Fruit fly (Drosophila melanogaster) whole organism, embryonic: ENCODE results near the gene Herc4.
A peak's percentile ranks its signal among the peaks of the same experiment; 100 is the strongest.

Experiments
- Ada2b ChIP-seq: fragments of 200-800 bp; sonication (Bioruptor generic); IDR thresholded peaks from 2 replicates; pipeline ENCODE4 v1.3.6; 2022; ENCODE audit warnings: missing biosample characterization, missing genetic modification characterization
- CG10209 ChIP-seq: fragments of 200-800 bp; sonication (Bioruptor generic); optimal IDR thresholded peaks from 3 replicates; lab custom pipeline; 2017; ENCODE audit warnings: missing biosample characterization, mild to moderate bottlenecking, missing genetic modification characterization, missing genetic modification reagents
- CG10462 ChIP-seq: fragments of 200-800 bp; sonication (Bioruptor generic); optimal IDR thresholded peaks from 2 replicates; lab custom pipeline; 2016; ENCODE audit warnings: missing biosample characterization, missing genetic modification characterization
- CG11504 ChIP-seq: fragments of 200-800 bp; sonication (Bioruptor generic); optimal IDR thresholded peaks from 3 replicates; lab custom pipeline; 2019; ENCODE audit warnings: missing biosample characterization, mild to moderate bottlenecking, missing genetic modification characterization, moderate library complexity
- CG12071 ChIP-seq: fragments of 200-800 bp; sonication (Bioruptor generic); optimal IDR thresholded peaks from 3 replicates; lab custom pipeline; 2018; ENCODE audit warnings: missing biosample characterization, mild to moderate bottlenecking, missing genetic modification characterization
- CG12219 ChIP-seq: fragments of 200-800 bp; sonication (Bioruptor generic); optimal IDR thresholded peaks from 3 replicates; lab custom pipeline; 2018; ENCODE audit warnings: missing biosample characterization, mild to moderate bottlenecking, missing genetic modification characterization
- CG12659 ChIP-seq: fragments of 200-800 bp; sonication (Bioruptor generic); optimal IDR thresholded peaks from 3 replicates; lab custom pipeline; 2017; ENCODE audit warnings: mild to moderate bottlenecking, missing biosample characterization, missing genetic modification reagents, missing genetic modification characterization
- CG14441 ChIP-seq: fragments of 200-800 bp; sonication (Bioruptor generic); IDR thresholded peaks from 2 replicates; pipeline ENCODE4 v1.3.6; 2022; ENCODE audit warnings: missing biosample characterization, missing genetic modification characterization
- CG14667 ChIP-seq: fragments of 200-800 bp; sonication (Bioruptor generic); IDR thresholded peaks from 2 replicates; pipeline ENCODE4 v1.3.6; 2022; ENCODE audit warnings: missing biosample characterization, missing genetic modification characterization
- CG14710 ChIP-seq: fragments of 200-800 bp; sonication (Bioruptor generic); optimal IDR thresholded peaks from 3 replicates; lab custom pipeline; 2019; ENCODE audit warnings: missing biosample characterization, mild to moderate bottlenecking, missing genetic modification characterization, moderate library complexity
- CG14860 ChIP-seq: fragments of 200-800 bp; sonication (Bioruptor generic); IDR thresholded peaks from 3 replicates; pipeline ENCODE4 v1.3.6; 2022; ENCODE audit warnings: missing biosample characterization, missing genetic modification characterization; ENCODE audit not compliant: partially characterized antibody
- CG15479 ChIP-seq: fragments of 200-800 bp; sonication (Bioruptor generic); optimal IDR thresholded peaks from 3 replicates; lab custom pipeline; 2019; ENCODE audit warnings: missing biosample characterization, mild to moderate bottlenecking, missing genetic modification characterization, moderate library complexity
- CG15514 ChIP-seq: fragments of 200-800 bp; sonication (Bioruptor generic); optimal IDR thresholded peaks from 3 replicates; lab custom pipeline; 2017; ENCODE audit warnings: missing biosample characterization, missing genetic modification characterization, mild to moderate bottlenecking, moderate library complexity, missing genetic modification reagents
- CG15696 ChIP-seq: fragments of 200-800 bp; sonication (Bioruptor generic); optimal IDR thresholded peaks from 2 replicates; lab custom pipeline; 2019; ENCODE audit warnings: missing biosample characterization, mild to moderate bottlenecking, missing genetic modification characterization, moderate library complexity
- CG17359 ChIP-seq: fragments of 200-800 bp; sonication (Bioruptor generic); optimal IDR thresholded peaks from 3 replicates; lab custom pipeline; 2018; ENCODE audit warnings: missing biosample characterization, mild to moderate bottlenecking, missing genetic modification characterization, moderate library complexity
- CG18262 ChIP-seq: fragments of 200-800 bp; optimal IDR thresholded peaks from 3 replicates; lab custom pipeline; 2019; ENCODE audit warnings: missing biosample characterization, mild to moderate bottlenecking, missing genetic modification characterization, moderate library complexity
- CG18619 ChIP-seq: fragments of 200-800 bp; sonication (Bioruptor generic); optimal IDR thresholded peaks from 3 replicates; lab custom pipeline; 2017; ENCODE audit warnings: missing biosample characterization, mild to moderate bottlenecking, missing genetic modification characterization
- CG34376 ChIP-seq: fragments of 200-800 bp; sonication (Bioruptor generic); optimal IDR thresholded peaks from 2 replicates; lab custom pipeline; 2018; ENCODE audit warnings: missing biosample characterization, mild to moderate bottlenecking, missing genetic modification characterization
- CG3726 ChIP-seq: fragments of 200-800 bp; sonication (Bioruptor generic); IDR thresholded peaks from 3 replicates; pipeline ENCODE4, ENCODE4 v1.3.6; 2022; ENCODE audit warnings: missing biosample characterization, missing genetic modification characterization
- CG4617 ChIP-seq: fragments of 200-800 bp; sonication (Bioruptor generic); optimal IDR thresholded peaks from 3 replicates; lab custom pipeline; 2016; ENCODE audit warnings: missing biosample characterization, missing genetic modification characterization, borderline replicate concordance
- CG4707 ChIP-seq: fragments of 200-800 bp; sonication (Bioruptor generic); optimal IDR thresholded peaks from 2 replicates; lab custom pipeline; 2018; ENCODE audit warnings: missing biosample characterization, mild to moderate bottlenecking, missing genetic modification characterization, moderate library complexity
- CG6854 ChIP-seq: fragments of 200-800 bp; sonication (Bioruptor generic); optimal IDR thresholded peaks from 3 replicates; lab custom pipeline; 2017; ENCODE audit warnings: missing biosample characterization, mild to moderate bottlenecking, missing genetic modification characterization
- CoRest ChIP-seq: fragments of 200-800 bp; sonication (Bioruptor generic); optimal IDR thresholded peaks from 3 replicates; lab custom pipeline; 2018; ENCODE audit warnings: missing biosample characterization, mild to moderate bottlenecking, missing genetic modification characterization, moderate library complexity
- Dek ChIP-seq: fragments of 200-800 bp; sonication (Bioruptor generic); optimal IDR thresholded peaks from 3 replicates; lab custom pipeline; 2019; ENCODE audit warnings: missing biosample characterization, mild to moderate bottlenecking, missing genetic modification characterization, moderate library complexity
- Dip3 ChIP-seq: fragments of 200-800 bp; sonication (Bioruptor generic); optimal IDR thresholded peaks from 3 replicates; lab custom pipeline; 2016; ENCODE audit warnings: missing biosample characterization, missing genetic modification characterization
- Doc2 ChIP-seq: fragments of 200-800 bp; sonication (Bioruptor generic); IDR thresholded peaks from 2 replicates; pipeline ENCODE4 v1.3.6; 2022; ENCODE audit warnings: missing biosample characterization, missing genetic modification characterization
- Dref ChIP-seq: fragments of 200-800 bp; sonication (Bioruptor generic); IDR thresholded peaks from 2 replicates; pipeline ENCODE4 v1.3.6; 2022; ENCODE audit warnings: missing biosample characterization, missing genetic modification characterization
- ERR ChIP-seq: fragments of 200-800 bp; sonication (Bioruptor generic); optimal IDR thresholded peaks from 2 replicates; lab custom pipeline; 2016; ENCODE audit warnings: missing biosample characterization, missing genetic modification characterization
- HHEX ChIP-seq: fragments of 200-800 bp; sonication (Bioruptor generic); optimal IDR thresholded peaks from 3 replicates; lab custom pipeline; 2017; ENCODE audit warnings: missing biosample characterization, mild to moderate bottlenecking, missing genetic modification characterization, missing genetic modification reagents
- Hr39 ChIP-seq: fragments of >200 bp; optimal IDR thresholded peaks from 2 replicates; lab custom pipeline; 2017
- Lpt ChIP-seq: fragments of >200 bp; optimal IDR thresholded peaks from 2 replicates; lab custom pipeline; 2018; ENCODE audit warnings: missing biosample characterization, missing genetic modification characterization
- Rx ChIP-seq: fragments of 200-800 bp; sonication (Bioruptor generic); IDR thresholded peaks from 2 replicates; pipeline ENCODE4 v1.3.6; 2022; ENCODE audit warnings: missing biosample characterization, missing genetic modification characterization
- Side ChIP-seq: fragments of 200-800 bp; sonication (Bioruptor generic); optimal IDR thresholded peaks from 2 replicates; lab custom pipeline; 2016; ENCODE audit warnings: missing biosample characterization, missing genetic modification characterization
- Sry-β ChIP-seq: fragments of 200-800 bp; sonication (Bioruptor generic); optimal IDR thresholded peaks from 2 replicates; lab custom pipeline; 2018; ENCODE audit warnings: missing biosample characterization, mild to moderate bottlenecking, missing genetic modification characterization, moderate library complexity
- Taf1 ChIP-seq: fragments of 200-800 bp; sonication (Bioruptor generic); IDR thresholded peaks from 2 replicates; pipeline ENCODE4 v1.3.6; 2022; ENCODE audit warnings: missing biosample characterization, missing genetic modification characterization
- ac ChIP-seq: fragments of 200-800 bp; sonication (Bioruptor generic); optimal IDR thresholded peaks from 3 replicates; lab custom pipeline; 2017; ENCODE audit warnings: missing biosample characterization, mild to moderate bottlenecking, missing genetic modification characterization
- ase ChIP-seq: fragments of 200-800 bp; sonication (Bioruptor generic); IDR thresholded peaks from 3 replicates; pipeline ENCODE4 v1.3.6; 2022; ENCODE audit warnings: missing biosample characterization, missing genetic modification characterization
- az2 ChIP-seq: fragments of 200-800 bp; sonication (Bioruptor generic); optimal IDR thresholded peaks from 3 replicates; lab custom pipeline; 2016; ENCODE audit warnings: missing biosample characterization, missing genetic modification characterization
- crp ChIP-seq, 2 experiments: fragments of 200-800 bp; sonication (Bioruptor generic); optimal IDR thresholded peaks; 2 replicates in 1 of 2; 3 replicates in 1 of 2; lab custom pipeline; 2017; ENCODE audit warnings: missing biosample characterization in 2 of 2, missing genetic modification characterization in 2 of 2, mild to moderate bottlenecking in 1 of 2, moderate library complexity in 1 of 2
- dm ChIP-seq: fragments of 200-800 bp; sonication (Bioruptor generic); optimal IDR thresholded peaks from 3 replicates; lab custom pipeline; 2016; ENCODE audit warnings: missing biosample characterization, missing genetic modification characterization
- eyg ChIP-seq: fragments of 200-800 bp; sonication (Bioruptor generic); optimal IDR thresholded peaks from 3 replicates; lab custom pipeline; 2016; ENCODE audit warnings: missing biosample characterization, missing genetic modification characterization
- hth ChIP-seq: fragments of >200 bp; optimal IDR thresholded peaks from 2 replicates; lab custom pipeline; 2017; ENCODE audit warnings: inconsistent platforms
- phol ChIP-seq: fragments of 200-800 bp; sonication (Bioruptor generic); optimal IDR thresholded peaks from 3 replicates; lab custom pipeline; 2018; ENCODE audit warnings: missing biosample characterization, mild to moderate bottlenecking, missing genetic modification characterization, moderate library complexity
- salm ChIP-seq: fragments of 200-800 bp; sonication (Bioruptor generic); optimal IDR thresholded peaks from 2 replicates; lab custom pipeline; 2018; ENCODE audit warnings: missing biosample characterization, mild to moderate bottlenecking, missing genetic modification characterization
- sc ChIP-seq, 3 experiments: fragments of >200 bp in 2 of 3; fragments of 200-800 bp in 1 of 3; sonication (Bioruptor generic) in 1 of 3; optimal IDR thresholded peaks; 2 replicates in 2 of 3; 3 replicates in 1 of 3; lab custom pipeline; 2017; ENCODE audit warnings: mild to moderate bottlenecking in 1 of 3, missing biosample characterization in 1 of 3, missing genetic modification characterization in 1 of 3, missing genetic modification reagents in 1 of 3
- ttk ChIP-seq: fragments of 200-800 bp; sonication (Bioruptor generic); IDR thresholded peaks from 2 replicates; pipeline ENCODE4 v2.1.2; 2022; ENCODE audit warnings: missing biosample characterization, missing genetic modification characterization
- tup ChIP-seq: fragments of 200-800 bp; sonication (Bioruptor generic); optimal IDR thresholded peaks from 2 replicates; lab custom pipeline; 2016; ENCODE audit warnings: missing biosample characterization, mild to moderate bottlenecking, missing genetic modification characterization, moderate library complexity
- vfl ChIP-seq: fragments of 200-800 bp; sonication (Bioruptor generic); optimal IDR thresholded peaks from 2 replicates; lab custom pipeline; 2016; ENCODE audit warnings: missing biosample characterization, missing genetic modification characterization
- wdn ChIP-seq: fragments of 200-800 bp; sonication (Bioruptor generic); IDR thresholded peaks from 2 replicates; pipeline ENCODE4 v1.3.6; 2022; ENCODE audit warnings: missing biosample characterization, missing genetic modification characterization

The Herc4 gene

dm6 chr3L:1313039-1313766, at the start of gene Herc4, which contains the start of gene sturkopf:
Gene Herc4 (plus strand): TSS chr3L:1313696.
Gene sturkopf (minus strand): TSS chr3L:1313377.
- TF ChIP-seq Rx (GFP tag; lab: Robert Waterston, UW) (no peak), ERR (GFP tag; lab: Kevin White, UChicago) (peak; percentile 74), CG18619 (GFP tag; lab: Kevin White, UChicago) (peak; percentile 80), az2 (GFP tag; lab: Kevin White, UChicago) (peak; percentile 76), CG34376 (GFP tag; lab: Kevin White, UChicago) (peak; percentile 7), CG14667 (GFP tag; lab: Robert Waterston, UW) (0 out of 2 replicates have a peak, but pooled peaks have one; percentile 24), CG12219 (GFP tag; lab: Kevin White, UChicago) (peak; percentile 29), vfl (peak; percentile 85), sc (optimal IDR thresholded peaks at IDR 0.05; lab: Kevin White, UChicago) (no peak), sc (GFP tag; optimal IDR thresholded peaks at IDR 0.05; lab: Kevin White, UChicago) (peak; percentile 64), dm (GFP tag; lab: Kevin White, UChicago) (peak; percentile 75), CG15479 (GFP tag; lab: Kevin White, UChicago) (no peak), CG10462 (GFP tag; lab: Kevin White, UChicago) (peak; percentile 19), CG17359 (tag; lab: Kevin White, UChicago) (peak; percentile 13), CG14860 (GFP tag; lab: Robert Waterston, UW) (no peak), Hr39 (lab: Kevin White, UChicago) (no peak), salm (tag; lab: Kevin White, UChicago) (peak; percentile 41), Dek (tag; lab: Kevin White, UChicago) (peak; percentile 83), CG14441 (GFP tag; lab: Robert Waterston, UW) (peak; percentile 50), Dip3 (GFP tag; lab: Kevin White, UChicago) (peak; percentile 74), CG6854 (GFP tag; lab: Kevin White, UChicago) (no peak), ase (GFP tag; lab: Robert Waterston, UW) (peak; percentile 60; the same call in 2 of the 3 replicates), Dref (GFP tag; lab: Robert Waterston, UW) (peak; percentile 49), eyg (GFP tag; lab: Kevin White, UChicago) (peak; percentile 62), CG10209 (GFP tag; lab: Kevin White, UChicago) (peak; percentile 66), Side (peak; percentile 89), CG4707 (GFP tag; lab: Kevin White, UChicago) (no peak), Doc2 (no peak), tup (GFP tag; lab: Kevin White, UChicago) (no peak), CoRest (tag; lab: Kevin White, UChicago) (peak; percentile 89), CG11504 (tag; lab: Kevin White, UChicago) (no peak), Taf1 (peak; percentile 10; the same call in 1 of the 2 replicates), CG15696 (tag; lab: Kevin White, UChicago) (peak; percentile 24), CG12071 (no peak), CG12659 (GFP tag; lab: Kevin White, UChicago) (peak; percentile 88), ac (GFP tag; lab: Kevin White, UChicago) (no peak), CG3726 (no peak), CG18262 (tag; lab: Kevin White, UChicago) (peak; percentile 84), CG4617 (peak; percentile 77), crp (GFP tag; optimal IDR thresholded peaks at IDR 0.05; lab: Kevin White, UChicago) (peak; percentile 34 to 82), CG15514 (GFP tag; lab: Kevin White, UChicago) (peak; percentile 78), wdn (peak; percentile 49), CG14710 (peak; percentile 76), Sry-β (peak; percentile 53), ttk (GFP tag; lab: Robert Waterston, UW) (peak; percentile 39; the same call in 1 of the 2 replicates), HHEX (GFP tag; lab: Kevin White, UChicago) (peak; percentile 16), Lpt (GFP tag; lab: Kevin White, UChicago) (no peak), hth (lab: Kevin White, UChicago) (no peak), phol (peak; percentile 69), Ada2b (GFP tag; lab: Robert Waterston, UW) (0 out of 2 replicates have a peak, but pooled peaks have one; percentile 41)
